Worm (Caenorhabditis elegans): Measurements from ENCODE around the gene ndua-1.

- TF ChIP-seq fkh-10 (GFP tag; optimal IDR thresholded peaks at IDR 0.05) (no peak), nhr-237 (tag; optimal IDR thresholded peaks at IDR 0.05) (no peak), nhr-28 (tag; optimal IDR thresholded peaks at IDR 0.05) (no peak), nfya-1 (tag; optimal IDR thresholded peaks at IDR 0.05; ENCODE audit: insufficient read depth) (no peak), nhr-77 (tag; optimal IDR thresholded peaks at IDR 0.05) (no peak), fos-1 (tag; optimal IDR thresholded peaks at IDR 0.05) (no peak), ceh-82 (tag; optimal IDR thresholded peaks at IDR 0.05) (no peak), nhr-23 (tag; optimal IDR thresholded peaks at IDR 0.05) (no peak), ztf-11 (tag; optimal IDR thresholded peaks at IDR 0.05) (no peak), nhr-11 (tag; optimal IDR thresholded peaks at IDR 0.05) (no peak), elt-3 (tag; optimal IDR thresholded peaks at IDR 0.05) (no peak)
Observed at ce11 chrV:20814424-20814823, 37.3 kb downstream of the ndua-1 start, which contains the start of gene Y44A6D.7.

All from whole organism, L3 larva.